Worm (Caenorhabditis elegans) whole organism, L3 larva: ENCODE measurements around the gene Y57A10B.7.
A peak's percentile ranks its signal among the peaks of the same experiment; 100 is the strongest.

Source experiments
- R02D3.7 ChIP-seq: fragments of 150-350 bp; optimal IDR thresholded peaks from 2 replicates; lab custom pipeline; 2014; ENCODE audit warnings: missing biosample characterization, missing genetic modification characterization
- ZK546.5 ChIP-seq: sonication (generic microtip); optimal IDR thresholded peaks from 2 replicates; lab custom pipeline; 2017; ENCODE audit warnings: missing biosample characterization, missing genetic modification characterization
- aly-2 ChIP-seq: fragments of 150-350 bp; optimal IDR thresholded peaks from 2 replicates; lab custom pipeline; 2014; ENCODE audit warnings: missing biosample characterization, missing genetic modification characterization
- ama-1 ChIP-seq: fragments of 150-350 bp; optimal IDR thresholded peaks from 2 replicates; lab custom pipeline; 2018
- ceh-16 ChIP-seq: sonication (generic microtip); optimal IDR thresholded peaks from 2 replicates; lab custom pipeline; 2017; ENCODE audit warnings: missing biosample characterization, missing genetic modification characterization
- ceh-28 ChIP-seq: fragments of 150-350 bp; optimal IDR thresholded peaks from 2 replicates; lab custom pipeline; 2014; ENCODE audit warnings: missing biosample characterization, missing genetic modification reagents, missing genetic modification characterization
- ceh-82 ChIP-seq: fragments of 150-350 bp; optimal IDR thresholded peaks from 2 replicates; lab custom pipeline; 2014; ENCODE audit warnings: missing biosample characterization, missing genetic modification characterization
- ceh-9 ChIP-seq: sonication (generic microtip); optimal IDR thresholded peaks from 2 replicates; lab custom pipeline; 2018; ENCODE audit warnings: missing biosample characterization, missing genetic modification characterization
- daf-12 ChIP-seq: fragments of 150-350 bp; optimal IDR thresholded peaks from 2 replicates; lab custom pipeline; 2014; ENCODE audit warnings: missing biosample characterization, missing genetic modification reagents, missing genetic modification characterization
- egl-27 ChIP-seq: sonication (generic microtip); optimal IDR thresholded peaks from 4 replicates; lab custom pipeline; 2017; ENCODE audit warnings: missing biosample characterization, missing genetic modification reagents, missing genetic modification characterization
- egl-5 ChIP-seq: fragments of 150-350 bp; optimal IDR thresholded peaks from 2 replicates; lab custom pipeline; 2017; ENCODE audit warnings: missing biosample characterization, missing genetic modification reagents, missing genetic modification characterization, inconsistent platforms
- elt-2 ChIP-seq: sonication (generic microtip); optimal IDR thresholded peaks from 2 replicates; lab custom pipeline; 2016; ENCODE audit warnings: missing genetic modification reagents, mild to moderate bottlenecking, missing genetic modification characterization, missing compliant biosample characterization
- elt-3 ChIP-seq, 3 experiments: fragments of 150-350 bp in 1 of 3; sonication (generic microtip) in 2 of 3; optimal IDR thresholded peaks; 2 replicates in 2 of 3; 4 replicates in 1 of 3; lab custom pipeline; 2014 to 2017; ENCODE audit warnings: missing biosample characterization in 3 of 3, missing genetic modification characterization in 3 of 3
- fkh-10 ChIP-seq: sonication (generic microtip); optimal IDR thresholded peaks from 2 replicates; lab custom pipeline; 2017; ENCODE audit warnings: missing biosample characterization, missing genetic modification reagents, missing genetic modification characterization
- fkh-2 ChIP-seq: fragments of 150-350 bp; optimal IDR thresholded peaks from 2 replicates; lab custom pipeline; 2014; ENCODE audit warnings: missing biosample characterization, missing genetic modification reagents, missing genetic modification characterization
- hmg-11 ChIP-seq: sonication (generic microtip); optimal IDR thresholded peaks from 2 replicates; lab custom pipeline; 2016; ENCODE audit warnings: missing genetic modification characterization, missing compliant biosample characterization
- jun-1 ChIP-seq: fragments of 150-350 bp; optimal IDR thresholded peaks from 2 replicates; lab custom pipeline; 2014; ENCODE audit warnings: missing biosample characterization, missing genetic modification reagents, missing genetic modification characterization
- lin-39 ChIP-seq: fragments of 150-350 bp; optimal IDR thresholded peaks from 2 replicates; lab custom pipeline; 2018; ENCODE audit warnings: missing biosample characterization, missing genetic modification reagents, missing genetic modification characterization
- mdl-1 ChIP-seq: fragments of 150-350 bp; optimal IDR thresholded peaks from 2 replicates; lab custom pipeline; 2014; ENCODE audit warnings: missing biosample characterization, missing genetic modification characterization
- mml-1 ChIP-seq: fragments of 150-350 bp; sonication (generic microtip); optimal IDR thresholded peaks from 3 replicates; lab custom pipeline; 2014; ENCODE audit warnings: missing biosample characterization, missing genetic modification characterization
- nfya-1 ChIP-seq: sonication (generic microtip); optimal IDR thresholded peaks from 2 replicates; lab custom pipeline; 2017; ENCODE audit warnings: missing genetic modification characterization, mild to moderate bottlenecking, missing compliant biosample characterization, antibody characterized with exemption, moderate library complexity; ENCODE audit not compliant: insufficient read depth
- nhr-11 ChIP-seq: fragments of 150-350 bp; optimal IDR thresholded peaks from 2 replicates; lab custom pipeline; 2014; ENCODE audit warnings: missing biosample characterization, missing genetic modification characterization
- nhr-12 ChIP-seq: fragments of 150-350 bp; optimal IDR thresholded peaks from 2 replicates; lab custom pipeline; 2014; ENCODE audit warnings: missing biosample characterization, missing genetic modification characterization
- nhr-23 ChIP-seq: fragments of 150-350 bp; optimal IDR thresholded peaks from 2 replicates; lab custom pipeline; 2014; ENCODE audit warnings: missing biosample characterization, missing genetic modification reagents, missing genetic modification characterization
- nhr-237 ChIP-seq: fragments of 150-350 bp; optimal IDR thresholded peaks from 2 replicates; lab custom pipeline; 2014; ENCODE audit warnings: missing biosample characterization, missing genetic modification characterization
- nhr-25 ChIP-seq: sonication (generic microtip); optimal IDR thresholded peaks from 2 replicates; lab custom pipeline; 2017; ENCODE audit warnings: missing biosample characterization, missing genetic modification characterization
- nhr-28 ChIP-seq: fragments of 150-350 bp; optimal IDR thresholded peaks from 2 replicates; lab custom pipeline; 2014; ENCODE audit warnings: missing biosample characterization, missing genetic modification characterization
- nhr-43 ChIP-seq: sonication (generic microtip); optimal IDR thresholded peaks from 2 replicates; lab custom pipeline; 2016; ENCODE audit warnings: mild to moderate bottlenecking, missing genetic modification characterization, missing compliant biosample characterization; ENCODE audit not compliant: poor library complexity, severe bottlenecking
- nhr-67 ChIP-seq: fragments of 150-350 bp; optimal IDR thresholded peaks from 2 replicates; lab custom pipeline; 2014; ENCODE audit warnings: missing biosample characterization, missing genetic modification characterization
- nhr-77 ChIP-seq: fragments of 150-350 bp; optimal IDR thresholded peaks from 2 replicates; lab custom pipeline; 2014; ENCODE audit warnings: missing biosample characterization, missing genetic modification characterization
- pha-4 ChIP-seq: fragments of 150-350 bp; optimal IDR thresholded peaks from 2 replicates; lab custom pipeline; 2014; ENCODE audit warnings: missing biosample characterization, missing genetic modification reagents, missing genetic modification characterization
- pqm-1 ChIP-seq: fragments of 150-350 bp; optimal IDR thresholded peaks from 2 replicates; lab custom pipeline; 2017; ENCODE audit warnings: missing biosample characterization, missing genetic modification characterization, inconsistent platforms
- sea-2 ChIP-seq: fragments of 150-350 bp; sonication (generic microtip); optimal IDR thresholded peaks from 4 replicates; lab custom pipeline; 2014; ENCODE audit warnings: missing biosample characterization, missing genetic modification reagents, missing genetic modification characterization
- skn-1 ChIP-seq: fragments of 150-350 bp; optimal IDR thresholded peaks from 2 replicates; lab custom pipeline; 2014; ENCODE audit warnings: missing biosample characterization, missing genetic modification characterization
- tbx-2 ChIP-seq: sonication (generic microtip); optimal IDR thresholded peaks from 2 replicates; lab custom pipeline; 2016; ENCODE audit warnings: mild to moderate bottlenecking, missing genetic modification characterization, missing compliant biosample characterization
- unc-39 ChIP-seq: sonication (generic microtip); optimal IDR thresholded peaks from 4 replicates; lab custom pipeline; 2017; ENCODE audit warnings: missing biosample characterization, missing genetic modification characterization
- ztf-11 ChIP-seq: fragments of 150-350 bp; optimal IDR thresholded peaks from 2 replicates; lab custom pipeline; 2014; ENCODE audit warnings: missing biosample characterization, missing genetic modification characterization

The Y57A10B.7 gene

DNA sequence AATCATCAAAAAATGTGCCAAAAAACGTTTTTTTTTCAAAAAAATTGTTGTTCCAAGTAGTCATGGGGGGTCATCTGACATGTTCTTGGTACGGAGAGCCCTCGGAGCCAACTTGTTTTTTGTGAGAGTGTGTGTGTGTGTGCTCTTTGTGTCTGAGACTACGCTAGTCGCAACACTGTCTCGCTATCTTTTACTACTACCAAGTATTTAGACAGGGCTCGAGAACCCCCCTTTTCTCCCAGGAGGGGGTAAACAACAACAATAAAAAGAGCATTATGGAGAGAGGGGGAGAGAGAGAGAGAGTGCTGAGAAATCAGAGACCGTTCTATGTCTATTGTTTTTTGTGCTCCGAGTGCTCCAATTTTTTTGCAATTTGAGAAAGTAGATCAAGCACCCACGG is 14.8 kb downstream of the Y57A10B.7 start:
- TF ChIP-seq ama-1 (lab: Kevin White, UChicago): no peak
- TF ChIP-seq lin-39: peak; percentile 52
- TF ChIP-seq pha-4 (tag; lab: Kevin White, UChicago): peak; percentile 77
- peak; percentile 5 for TF ChIP-seq nfya-1 (tag; lab: Kevin White, UChicago)
- peak; percentile 79 for TF ChIP-seq egl-5 (tag; lab: Kevin White, UChicago)

DNA sequence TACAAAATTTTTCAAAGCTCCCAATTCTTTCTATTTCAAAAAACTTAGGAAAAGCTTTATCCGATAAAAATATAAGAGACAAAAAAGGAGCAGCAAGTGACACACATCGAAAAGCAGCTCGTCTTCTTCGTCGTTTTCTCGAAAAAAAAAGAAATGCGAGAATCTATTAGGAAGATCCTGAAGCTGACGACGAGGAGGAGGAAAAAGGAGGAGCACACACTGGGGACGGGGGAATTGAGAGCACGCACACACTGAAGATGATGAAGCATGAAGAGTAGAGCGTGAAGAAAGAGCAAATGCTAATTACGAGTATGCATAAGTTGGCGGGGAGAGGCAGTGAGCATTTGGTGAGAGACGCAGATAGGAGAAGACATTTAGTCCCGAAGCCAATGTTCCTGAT is 19.7 kb downstream of the Y57A10B.7 start:
- TF ChIP-seq mml-1 (no peak), nfya-1 (tag; lab: Kevin White, UChicago) (peak; percentile 8)

DNA sequence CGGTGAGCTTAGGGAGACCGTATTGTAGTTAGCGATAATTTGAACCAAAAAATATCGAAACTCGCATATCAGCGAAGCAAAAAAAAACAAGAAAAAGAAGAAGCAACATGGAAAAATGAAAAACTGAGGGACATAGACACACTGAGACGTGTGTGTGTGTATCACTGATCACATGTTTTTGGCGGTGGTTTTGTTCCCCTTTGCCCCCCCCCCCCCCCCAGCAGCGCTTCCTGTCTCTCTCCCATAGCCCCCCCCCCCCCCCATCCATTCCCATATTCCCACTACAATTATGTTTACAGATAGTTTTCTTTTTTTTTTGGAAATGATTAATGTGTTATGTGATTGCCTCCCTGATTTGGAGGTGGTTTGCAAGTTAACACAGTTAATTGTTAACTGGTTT is 24.4 kb downstream of the Y57A10B.7 start:
- no peak for TF ChIP-seq pqm-1 (tag; lab: Kevin White, UChicago)

DNA sequence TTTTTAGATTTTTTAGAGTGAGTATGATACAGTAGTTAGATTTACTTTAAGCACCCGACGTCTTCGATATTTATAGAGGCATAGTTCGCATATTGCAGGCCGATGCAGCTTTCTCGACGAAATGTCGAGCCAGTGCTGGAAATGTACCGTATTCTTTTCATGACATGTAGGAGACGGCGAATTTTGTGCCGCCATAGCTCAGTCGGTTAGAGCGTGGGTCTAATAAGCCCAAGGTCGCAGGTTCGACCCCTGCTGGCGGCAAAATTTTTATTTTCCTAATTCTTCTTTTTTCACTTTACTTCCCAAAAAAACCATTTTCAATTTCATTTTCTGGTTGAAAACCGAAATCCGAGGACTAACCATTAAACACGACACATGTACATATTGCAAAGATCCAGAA is 31.3 kb downstream of the Y57A10B.7 start:
- TF ChIP-seq tbx-2 (no peak), elt-2 (tag; lab: Kevin White, UChicago) (no peak), skn-1 (tag; lab: Kevin White, UChicago) (no peak), nfya-1 (tag; lab: Kevin White, UChicago) (no peak), ztf-11 (tag; lab: Kevin White, UChicago) (no peak)

DNA sequence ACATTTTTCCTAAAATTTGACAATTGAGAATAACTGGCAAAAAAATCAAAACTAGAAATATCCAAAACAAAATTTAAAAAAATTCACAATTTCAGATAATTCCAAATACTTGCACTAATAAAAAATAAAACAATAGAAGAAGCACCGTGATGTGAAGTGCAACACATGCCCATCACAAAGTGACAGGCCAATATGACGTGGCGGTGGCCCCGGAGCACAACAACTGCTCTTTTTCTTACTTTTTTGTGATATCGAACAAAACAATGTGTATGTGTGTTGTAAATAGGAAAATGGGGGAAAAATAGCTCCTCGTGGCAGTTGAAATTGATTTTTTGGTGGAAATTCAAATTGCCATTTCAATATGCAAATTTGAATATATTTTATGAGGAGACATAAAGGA is 39.8 kb downstream of the Y57A10B.7 start:
- TF ChIP-seq hmg-11 (tag; lab: Kevin White, UChicago) (no peak), elt-2 (tag; lab: Kevin White, UChicago) (no peak), egl-27 (tag; lab: Kevin White, UChicago) (no peak), fkh-2 (tag; lab: Kevin White, UChicago) (no peak), daf-12 (tag; lab: Kevin White, UChicago) (no peak), ama-1 (lab: Kevin White, UChicago) (no peak), nhr-67 (tag; lab: Kevin White, UChicago) (no peak), nhr-77 (tag; lab: Kevin White, UChicago) (no peak), unc-39 (tag; lab: Kevin White, UChicago) (no peak), nfya-1 (tag; lab: Kevin White, UChicago) (no peak), egl-5 (tag; lab: Kevin White, UChicago) (no peak)

DNA sequence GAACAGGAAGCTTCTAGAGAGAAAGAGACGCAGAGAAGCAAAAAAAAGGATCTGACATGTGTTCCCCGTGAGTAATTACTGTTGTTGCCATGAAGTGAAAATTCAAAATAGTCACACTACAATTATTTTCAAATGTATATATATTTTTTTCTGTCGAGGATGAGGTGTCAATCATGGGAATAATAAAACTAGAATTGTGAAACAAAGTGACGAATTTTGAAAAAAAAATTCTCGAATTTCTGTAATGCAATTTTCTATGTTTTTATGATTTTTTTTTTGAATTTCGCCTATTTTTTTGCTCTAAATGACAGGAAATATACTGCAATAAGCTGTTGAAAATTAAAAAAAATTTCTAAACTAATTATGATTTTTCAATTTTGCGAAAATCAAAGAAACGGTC is 40.5 kb downstream of the Y57A10B.7 start:
- TF ChIP-seq ztf-11 (tag; lab: Kevin White, UChicago): no peak
- TF ChIP-seq mml-1: no peak
- TF ChIP-seq fkh-10 (GFP tag; lab: Kevin White, UChicago): no peak
- no peak for TF ChIP-seq nhr-12
- TF ChIP-seq ceh-9 (tag; lab: Kevin White, UChicago): no peak
- no peak for TF ChIP-seq nhr-25 (tag; lab: Kevin White, UChicago)
- TF ChIP-seq elt-3 (tag; optimal IDR thresholded peaks at IDR 0.05; lab: Kevin White, UChicago): no peak
- TF ChIP-seq nhr-67 (tag; lab: Kevin White, UChicago): no peak
- no peak for TF ChIP-seq mdl-1 (tag; lab: Kevin White, UChicago)
- no peak for TF ChIP-seq ceh-28
- no peak for TF ChIP-seq aly-2 (tag; lab: Kevin White, UChicago)
- no peak for TF ChIP-seq ceh-16 (tag; lab: Kevin White, UChicago)
- TF ChIP-seq R02D3.7 (tag; lab: Kevin White, UChicago): no peak
- TF ChIP-seq ceh-82: no peak
- no peak for TF ChIP-seq ama-1 (lab: Kevin White, UChicago)
- no peak for TF ChIP-seq nhr-43 (tag; lab: Kevin White, UChicago)
- no peak for TF ChIP-seq jun-1 (tag; lab: Kevin White, UChicago)

DNA sequence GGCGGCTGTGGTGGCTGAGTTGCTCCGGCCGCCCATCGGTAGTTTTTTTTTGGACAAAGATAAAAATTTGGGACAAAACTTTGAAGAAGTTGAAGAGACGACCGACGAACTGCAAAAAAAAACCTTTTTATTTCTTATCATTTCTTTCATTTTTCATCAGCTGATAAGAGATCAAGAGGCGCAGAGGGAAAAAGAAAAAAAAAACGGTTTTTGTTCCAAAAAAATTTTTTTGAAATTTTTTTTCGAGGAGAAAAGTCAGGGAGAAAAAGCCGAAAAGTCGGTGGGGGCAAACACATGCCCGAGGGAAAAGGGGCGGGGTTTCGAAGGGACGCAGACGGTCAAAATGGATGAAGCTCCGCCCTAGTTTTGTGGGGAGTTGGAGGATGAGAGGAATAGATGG is 41.5 kb downstream of the Y57A10B.7 start, which contains the start of gene ras-1:
Gene ras-1 (minus strand): TSS at position 129 of the 400 bp plus-strand sequence.
- no peak for TF ChIP-seq mml-1
- TF ChIP-seq fkh-10 (GFP tag; lab: Kevin White, UChicago): no peak
- TF ChIP-seq nfya-1 (tag; lab: Kevin White, UChicago): peak; percentile 26
- no peak for TF ChIP-seq nhr-67 (tag; lab: Kevin White, UChicago)
- no peak for TF ChIP-seq ZK546.5 (tag; lab: Kevin White, UChicago)
- peak; percentile 41 for TF ChIP-seq pha-4 (tag; lab: Kevin White, UChicago)
- TF ChIP-seq daf-12 (tag; lab: Kevin White, UChicago): no peak
- no peak for TF ChIP-seq unc-39 (tag; lab: Kevin White, UChicago)
- TF ChIP-seq ceh-82: no peak
- TF ChIP-seq elt-2 (tag; lab: Kevin White, UChicago): peak; percentile 51
- TF ChIP-seq nhr-28 (tag; lab: Kevin White, UChicago): no peak
- no peak for TF ChIP-seq nhr-23 (tag; lab: Kevin White, UChicago)
- no peak for TF ChIP-seq nhr-12
- TF ChIP-seq nhr-237 (tag; lab: Kevin White, UChicago): no peak
- no peak for TF ChIP-seq sea-2
- no peak for TF ChIP-seq pqm-1 (tag; lab: Kevin White, UChicago)
- TF ChIP-seq tbx-2: no peak
- TF ChIP-seq nhr-11 (tag; lab: Kevin White, UChicago): no peak
- TF ChIP-seq aly-2 (tag; lab: Kevin White, UChicago): no peak
- no peak for TF ChIP-seq ama-1 (lab: Kevin White, UChicago)
- no peak for TF ChIP-seq ceh-28
